Fruit fly (Drosophila melanogaster): ENCODE measurements around the gene Septin2.

Septin2 gene

DNA sequence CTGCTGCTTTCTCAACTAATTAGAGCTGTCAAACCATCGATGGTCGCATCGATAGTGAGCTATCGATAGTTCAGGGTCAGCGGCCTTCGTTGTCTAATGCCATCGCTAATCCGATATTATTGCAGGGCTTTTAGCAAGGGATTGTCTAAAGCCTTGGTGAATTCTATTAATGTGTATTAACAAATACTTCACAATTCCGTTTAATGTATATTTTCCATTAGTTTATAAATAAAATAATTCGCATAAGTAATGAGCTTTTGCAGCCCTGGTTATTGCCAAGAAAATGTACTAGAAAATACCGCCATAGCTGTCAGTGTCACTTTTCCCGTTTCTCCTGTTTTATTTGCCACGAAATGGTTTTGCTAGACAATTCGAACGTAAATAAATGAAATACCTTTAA lies 8.3 kb downstream of the Septin2 start, which contains the start of the genes EloB and Srp14 (continued):
- TF ChIP-seq Hand (GFP tag; optimal IDR thresholded peaks at IDR 0.05) (peak; percentile 16), Hsf (GFP tag; optimal IDR thresholded peaks at IDR 0.05) (peak; percentile 89), CG6683 (GFP tag; optimal IDR thresholded peaks at IDR 0.05) (peak; percentile 45), Lhr (GFP tag; optimal IDR thresholded peaks at IDR 0.05) (peak; percentile 77), Rx (GFP tag; IDR thresholded peaks at IDR 0.05) (no peak), slp2 (GFP tag; optimal IDR thresholded peaks at IDR 0.05) (peak; percentile 70), BEAF-32 (GFP tag; optimal IDR thresholded peaks at IDR 0.05) (peak; percentile 99), CG10462 (GFP tag; optimal IDR thresholded peaks at IDR 0.05) (peak; percentile 61), Hr78 (GFP tag; optimal IDR thresholded peaks at IDR 0.05) (peak in 1 of 2 experiments; percentile 87), CG18476 (GFP tag; optimal IDR thresholded peaks at IDR 0.05) (peak; percentile 62), ATbp (GFP tag; optimal IDR thresholded peaks at IDR 0.05) (peak; percentile 24), Ravus (GFP tag; IDR thresholded peaks at IDR 0.05) (no peak), bab2 (GFP tag; optimal IDR thresholded peaks at IDR 0.05) (peak; percentile 83), CG1792 (GFP tag; optimal IDR thresholded peaks at IDR 0.05) (peak; percentile 65), sna (GFP tag; IDR thresholded peaks at IDR 0.05; ENCODE audit: partially characterized antibody) (peak; percentile 98), CG1233 (GFP tag; optimal IDR thresholded peaks at IDR 0.05) (peak; percentile 74), gce (GFP tag; IDR thresholded peaks at IDR 0.05) (no peak), CG31365 (tag; optimal IDR thresholded peaks at IDR 0.05) (peak; percentile 42), slbo (GFP tag; IDR thresholded peaks at IDR 0.05) (peak; percentile 89), sr (GFP tag; IDR thresholded peaks at IDR 0.05) (0 out of 3 replicates have a peak, but pooled peaks have one; percentile 23), CG9932 (GFP tag; IDR thresholded peaks at IDR 0.05) (peak; percentile 95), CG11093 (GFP tag; IDR thresholded peaks at IDR 0.05) (0 out of 3 replicates have a peak, but pooled peaks have one; percentile 11), CG13424 (tag; optimal IDR thresholded peaks at IDR 0.05) (peak; percentile 88), E2f1 (GFP tag; IDR thresholded peaks at IDR 0.05) (peak; percentile 77), CG15601 (tag; optimal IDR thresholded peaks at IDR 0.05) (peak; percentile 84), fu2 (GFP tag; optimal IDR thresholded peaks at IDR 0.05) (peak; percentile 73), Dbx (GFP tag; IDR thresholded peaks at IDR 0.05) (peak; percentile 91), pros (GFP tag; optimal IDR thresholded peaks at IDR 0.05) (no peak), CTCF (GFP tag; optimal IDR thresholded peaks at IDR 0.05) (peak; percentile 19), CG2202 (tag; optimal IDR thresholded peaks at IDR 0.05) (peak; percentile 67), CG33213 (GFP tag; optimal IDR thresholded peaks at IDR 0.05) (peak; percentile 71), al (GFP tag; IDR thresholded peaks at IDR 0.05) (peak; percentile 78), CG7839 (tag; optimal IDR thresholded peaks at IDR 0.05) (peak; percentile 77), cg (GFP tag; optimal IDR thresholded peaks at IDR 0.05) (no peak), emc (GFP tag; optimal IDR thresholded peaks at IDR 0.05) (peak; percentile 48), Fer2 (tag; optimal IDR thresholded peaks at IDR 0.05) (peak; percentile 84), her (GFP tag; optimal IDR thresholded peaks at IDR 0.05) (peak; percentile 65), D19B (GFP tag; optimal IDR thresholded peaks at IDR 0.05) (no peak), gsb (GFP tag; IDR thresholded peaks at IDR 0.05) (0 out of 2 replicates have a peak, but pooled peaks have one; percentile 18), CG11723 (GFP tag; optimal IDR thresholded peaks at IDR 0.05) (peak; percentile 64), Hmx (GFP tag; optimal IDR thresholded peaks at IDR 0.05) (peak; percentile 53), CG1647 (GFP tag; optimal IDR thresholded peaks at IDR 0.05) (peak; percentile 83), wor (GFP tag; IDR thresholded peaks at IDR 0.05) (0 out of 2 replicates have a peak, but pooled peaks have one; percentile 33), CG10654 (GFP tag; optimal IDR thresholded peaks at IDR 0.05) (peak; percentile 71), CG34224 (GFP tag; IDR thresholded peaks at IDR 0.05; ENCODE audit: partially characterized antibody) (peak; percentile 97), CG10209 (GFP tag; optimal IDR thresholded peaks at IDR 0.05) (peak; percentile 69), az2 (GFP tag; optimal IDR thresholded peaks at IDR 0.05) (peak; percentile 78), gfzf (GFP tag; optimal IDR thresholded peaks at IDR 0.05) (peak; percentile 78), fd3F (GFP tag; optimal IDR thresholded peaks at IDR 0.05) (peak; percentile 65), kah (GFP tag; optimal IDR thresholded peaks at IDR 0.05) (peak; percentile 18), Doc2 (GFP tag; IDR thresholded peaks at IDR 0.05) (no peak)
